Worm (Caenorhabditis elegans): ENCODE results near the gene cey-1.
A peak's percentile ranks its signal among the peaks of the same experiment; 100 is the strongest.

DNA sequence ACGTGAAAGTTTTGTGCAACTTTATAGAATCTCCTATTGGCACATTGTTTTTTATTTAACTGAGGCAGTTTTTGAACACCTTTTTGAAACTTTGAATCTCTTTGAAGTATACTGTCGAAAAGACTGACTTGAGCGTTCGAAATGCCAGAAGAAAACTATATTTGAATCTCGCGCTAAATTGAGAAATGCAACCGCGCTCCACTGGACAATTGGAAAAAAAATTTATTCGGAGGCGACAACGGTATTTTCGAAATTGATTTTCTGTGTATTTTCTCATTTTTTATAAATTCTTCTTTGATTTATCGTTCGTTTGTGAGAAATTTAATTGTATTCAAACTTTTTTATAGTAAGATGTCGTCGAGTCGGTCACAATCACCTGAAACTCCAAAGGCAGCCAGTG lies 19.0 kb downstream of the cey-1 start, which contains the start of gene let-858:
- peak; percentile 13 for TF ChIP-seq ref-2 (tag; optimal IDR thresholded peaks at IDR 0.05)
- no peak for TF ChIP-seq pha-4 (tag; optimal IDR thresholded peaks at IDR 0.05)
- no peak for TF ChIP-seq lin-11 (tag; optimal IDR thresholded peaks at IDR 0.05)
- no peak for TF ChIP-seq ceh-22 (tag; optimal IDR thresholded peaks at IDR 0.05)
- no peak for TF ChIP-seq pag-3 (tag; optimal IDR thresholded peaks at IDR 0.05; ENCODE audit: borderline replicate concordance)
- no peak for TF ChIP-seq pqm-1 (tag; optimal IDR thresholded peaks at IDR 0.05)
- TF ChIP-seq unc-86 (tag; optimal IDR thresholded peaks at IDR 0.05), result no peak
- TF ChIP-seq elt-2 (tag; optimal IDR thresholded peaks at IDR 0.05), result no peak
- TF ChIP-seq ahr-1 (tag; optimal IDR thresholded peaks at IDR 0.05), result no peak
- TF ChIP-seq tbx-2 (tag; optimal IDR thresholded peaks at IDR 0.05), result no peak
- TF ChIP-seq fkh-10 (GFP tag; optimal IDR thresholded peaks at IDR 0.05), result no peak
- TF ChIP-seq ceh-18 (tag; optimal IDR thresholded peaks at IDR 0.05), result no peak
- TF ChIP-seq ceh-45 (GFP tag; IDR thresholded peaks at IDR 0.05), result no peak

All from whole organism, late embryonic.